Worm (Caenorhabditis elegans) whole organism, young adult: ENCODE results near the gene F17C11.12.

Experiments
- efl-1 ChIP-seq: fragments of 150-350 bp; optimal IDR thresholded peaks from 2 replicates; lab custom pipeline; 2014; ENCODE audit warnings: missing biosample characterization, missing genetic modification reagents, missing genetic modification characterization
- let-607 ChIP-seq, 2 experiments: fragments of 200-800 bp in 1 of 2; sonication (Bioruptor generic) in 1 of 2; sonication (generic microtip) in 1 of 2; optimal IDR thresholded peaks; 2 replicates each; lab custom pipeline; 2016 to 2018; ENCODE audit warnings: mild to moderate bottlenecking in 2 of 2, missing compliant biosample characterization in 2 of 2, missing genetic modification characterization in 2 of 2, moderate library complexity in 2 of 2, missing genotype in 1 of 2
- lsl-1 ChIP-seq: fragments of 200-800 bp; sonication (Bioruptor generic); optimal IDR thresholded peaks from 2 replicates; lab custom pipeline; 2018; ENCODE audit warnings: mild to moderate bottlenecking, missing genetic modification characterization, moderate library complexity, missing compliant biosample characterization
- rpc-1 ChIP-seq, 2 experiments: fragments of 150-350 bp in 1 of 2; sonication (generic microtip) in 1 of 2; optimal IDR thresholded peaks; 2 replicates each; lab custom pipeline; 2014 to 2018; ENCODE audit warnings: missing biosample characterization in 1 of 2, missing genetic modification characterization in 1 of 2, missing genetic modification reagents in 1 of 2, missing genotype in 1 of 2
- ztf-18 ChIP-seq: sonication (generic microtip); optimal IDR thresholded peaks from 2 replicates; lab custom pipeline; 2016; ENCODE audit warnings: missing genotype, mild to moderate bottlenecking, missing genetic modification characterization, missing compliant biosample characterization
- ztf-25 ChIP-seq: fragments of 200-800 bp; sonication (Bioruptor generic); IDR thresholded peaks from 2 replicates; pipeline ENCODE4 v1.3.6; 2022; ENCODE audit warnings: missing genetic modification reagents, missing genetic modification characterization, missing compliant biosample characterization
- ztf-28 ChIP-seq: fragments of 200-800 bp; sonication (Bioruptor generic); IDR thresholded peaks from 2 replicates; pipeline ENCODE4 v1.3.6; 2022; ENCODE audit warnings: missing genetic modification reagents, missing genetic modification characterization, missing compliant biosample characterization

ce11 chrV:10896295-10896694 is 40.4 kb downstream of the F17C11.12 start, which contains the start of gene F32D8.13:
- TF ChIP-seq ztf-25 (GFP tag; lab: Robert Waterston, UW) = no peak
- no peak for TF ChIP-seq lsl-1 (GFP tag; lab: Kevin White, UChicago)
- no peak for TF ChIP-seq ztf-18
- TF ChIP-seq let-607 (tag; optimal IDR thresholded peaks at IDR 0.05; lab: Kevin White, UChicago) = peak in 1 of 2 experiments; percentile 40
- no peak for TF ChIP-seq efl-1 (GFP tag; lab: Kevin White, UChicago)
- TF ChIP-seq ztf-28 (GFP tag; lab: Robert Waterston, UW) = no peak
- no peak for TF ChIP-seq rpc-1 (optimal IDR thresholded peaks at IDR 0.05; lab: Kevin White, UChicago)
- TF ChIP-seq rpc-1 (tag; optimal IDR thresholded peaks at IDR 0.05; lab: Kevin White, UChicago) = no peak
